Fruit fly (Drosophila melanogaster) whole organism, embryonic: ENCODE results near the gene CG34253.

Experiments
- Abd-B ChIP-seq: fragments of 200-800 bp; sonication (Bioruptor generic); optimal IDR thresholded peaks from 2 replicates; lab custom pipeline; 2018; ENCODE audit warnings: missing biosample characterization, mild to moderate bottlenecking, missing genetic modification characterization, moderate library complexity
- Asciz ChIP-seq: fragments of 200-800 bp; sonication (Bioruptor generic); optimal IDR thresholded peaks from 2 replicates; lab custom pipeline; 2017; ENCODE audit warnings: missing biosample characterization, mild to moderate bottlenecking, missing genetic modification characterization, missing genetic modification reagents
- B-H1 ChIP-seq: fragments of 200-800 bp; sonication (Bioruptor generic); IDR thresholded peaks from 3 replicates; pipeline ENCODE4 v1.3.6; 2022; ENCODE audit warnings: missing biosample characterization, missing genetic modification characterization
- CG10543 ChIP-seq: fragments of 200-800 bp; sonication (Bioruptor generic); optimal IDR thresholded peaks from 3 replicates; lab custom pipeline; 2017; ENCODE audit warnings: missing biosample characterization, mild to moderate bottlenecking, missing genetic modification characterization, moderate library complexity
- CG11696 ChIP-seq: fragments of 200-800 bp; sonication (Bioruptor generic); IDR thresholded peaks from 2 replicates; pipeline ENCODE4 v1.3.6; 2022; ENCODE audit warnings: missing biosample characterization, missing genetic modification characterization
- CG12659 ChIP-seq: fragments of 200-800 bp; sonication (Bioruptor generic); optimal IDR thresholded peaks from 3 replicates; lab custom pipeline; 2017; ENCODE audit warnings: mild to moderate bottlenecking, missing biosample characterization, missing genetic modification reagents, missing genetic modification characterization
- CG12744 ChIP-seq: fragments of 200-800 bp; sonication (Bioruptor generic); optimal IDR thresholded peaks from 2 replicates; lab custom pipeline; 2016; ENCODE audit warnings: missing biosample characterization, missing genetic modification characterization
- CG13287 ChIP-seq: fragments of 200-800 bp; sonication (Bioruptor generic); IDR thresholded peaks from 2 replicates; pipeline ENCODE4 v1.3.6; 2022; ENCODE audit warnings: missing biosample characterization, missing genetic modification characterization; ENCODE audit not compliant: partially characterized antibody
- CG14860 ChIP-seq: fragments of 200-800 bp; sonication (Bioruptor generic); IDR thresholded peaks from 3 replicates; pipeline ENCODE4 v1.3.6; 2022; ENCODE audit warnings: missing biosample characterization, missing genetic modification characterization; ENCODE audit not compliant: partially characterized antibody
- CG1529 ChIP-seq: fragments of 200-800 bp; sonication (Bioruptor generic); optimal IDR thresholded peaks from 3 replicates; lab custom pipeline; 2018; ENCODE audit warnings: missing biosample characterization, missing genetic modification characterization
- CG17328 ChIP-seq: fragments of 200-800 bp; sonication (Bioruptor generic); IDR thresholded peaks from 2 replicates; pipeline ENCODE4 v1.3.6; 2022; ENCODE audit warnings: missing biosample characterization, missing genetic modification characterization
- CG2678 ChIP-seq: fragments of 200-800 bp; sonication (Bioruptor generic); optimal IDR thresholded peaks from 3 replicates; lab custom pipeline; 2019; ENCODE audit warnings: missing biosample characterization, mild to moderate bottlenecking, missing genetic modification characterization, moderate library complexity
- CG2712 ChIP-seq: fragments of 200-800 bp; optimal IDR thresholded peaks from 3 replicates; lab custom pipeline; 2019; ENCODE audit warnings: missing biosample characterization, mild to moderate bottlenecking, missing genetic modification characterization, moderate library complexity
- CG5245 ChIP-seq: fragments of 200-800 bp; sonication (Bioruptor generic); optimal IDR thresholded peaks from 3 replicates; lab custom pipeline; 2016; ENCODE audit warnings: missing biosample characterization, missing genetic modification characterization
- CG6254 ChIP-seq: fragments of 200-800 bp; sonication (Bioruptor generic); optimal IDR thresholded peaks from 3 replicates; lab custom pipeline; 2017; ENCODE audit warnings: mild to moderate bottlenecking, missing biosample characterization, missing genetic modification reagents, missing genetic modification characterization
- CG6689 ChIP-seq: fragments of 200-800 bp; sonication (Bioruptor generic); IDR thresholded peaks from 2 replicates; pipeline ENCODE4 v1.3.6; 2022; ENCODE audit warnings: missing biosample characterization, missing genetic modification characterization
- CG6791 ChIP-seq: fragments of 200-800 bp; sonication (Bioruptor generic); IDR thresholded peaks from 3 replicates; pipeline ENCODE4 v1.3.6; 2022; ENCODE audit warnings: missing biosample characterization, missing genetic modification characterization; ENCODE audit not compliant: partially characterized antibody
- CG7357 ChIP-seq: fragments of 200-800 bp; sonication (Bioruptor generic); IDR thresholded peaks from 3 replicates; pipeline ENCODE4 v1.3.6; 2022; ENCODE audit warnings: missing biosample characterization, missing genetic modification characterization
- CG7839 ChIP-seq: fragments of 200-800 bp; sonication (Bioruptor generic); optimal IDR thresholded peaks from 3 replicates; lab custom pipeline; 2018; ENCODE audit warnings: missing biosample characterization, mild to moderate bottlenecking, missing genetic modification characterization, moderate library complexity
- CG8478 ChIP-seq: fragments of >200 bp; optimal IDR thresholded peaks from 2 replicates; lab custom pipeline; 2018
- CG9437 ChIP-seq: fragments of 200-800 bp; sonication (Bioruptor generic); optimal IDR thresholded peaks from 2 replicates; lab custom pipeline; 2018; ENCODE audit warnings: missing biosample characterization, mild to moderate bottlenecking, missing genetic modification characterization
- Dbx ChIP-seq: fragments of 200-800 bp; sonication (Bioruptor generic); IDR thresholded peaks from 3 replicates; pipeline ENCODE4 v1.3.6; 2022; ENCODE audit warnings: missing biosample characterization, missing genetic modification characterization
- Dip3 ChIP-seq: fragments of 200-800 bp; sonication (Bioruptor generic); optimal IDR thresholded peaks from 3 replicates; lab custom pipeline; 2016; ENCODE audit warnings: missing biosample characterization, missing genetic modification characterization
- ERR ChIP-seq: fragments of 200-800 bp; sonication (Bioruptor generic); optimal IDR thresholded peaks from 2 replicates; lab custom pipeline; 2016; ENCODE audit warnings: missing biosample characterization, missing genetic modification characterization
- Ets65A ChIP-seq: fragments of 200-800 bp; sonication (Bioruptor generic); peaks from one replicate; lab custom pipeline; 2016; ENCODE audit warnings: missing biosample characterization, missing genetic modification characterization
- H15 ChIP-seq: fragments of 200-800 bp; sonication (Bioruptor generic); IDR thresholded peaks from 3 replicates; pipeline ENCODE4 v1.3.6; 2022; ENCODE audit warnings: missing biosample characterization, missing genetic modification characterization
- HLHmδ ChIP-seq: fragments of 200-800 bp; sonication (Bioruptor generic); optimal IDR thresholded peaks from 2 replicates; lab custom pipeline; 2018; ENCODE audit warnings: missing biosample characterization, mild to moderate bottlenecking, missing genetic modification characterization, moderate library complexity
- Jarid2 ChIP-seq: fragments of 200-800 bp; sonication (Bioruptor generic); optimal IDR thresholded peaks from 3 replicates; lab custom pipeline; 2017; ENCODE audit warnings: mild to moderate bottlenecking, missing biosample characterization, missing genetic modification reagents, missing genetic modification characterization
- Med ChIP-seq: fragments of 200-800 bp; sonication (Bioruptor generic); peaks from one replicate; lab custom pipeline; 2016; ENCODE audit warnings: missing biosample characterization, missing genetic modification characterization, mild to moderate bottlenecking, inconsistent platforms, moderate library complexity
- NfI ChIP-seq: fragments of 200-800 bp; sonication (Bioruptor generic); optimal IDR thresholded peaks from 3 replicates; lab custom pipeline; 2018; ENCODE audit warnings: missing biosample characterization, mild to moderate bottlenecking, missing genetic modification characterization, moderate library complexity
- PHDP ChIP-seq: fragments of 200-800 bp; sonication (Bioruptor generic); optimal IDR thresholded peaks from 3 replicates; lab custom pipeline; 2018; ENCODE audit warnings: missing biosample characterization, mild to moderate bottlenecking, missing genetic modification characterization, moderate library complexity
- Xbp1 ChIP-seq: fragments of 200-800 bp; sonication (Bioruptor generic); optimal IDR thresholded peaks from 3 replicates; lab custom pipeline; 2016; ENCODE audit warnings: missing biosample characterization, mild to moderate bottlenecking, missing genetic modification characterization
- ara ChIP-seq: fragments of 200-800 bp; sonication (Bioruptor generic); IDR thresholded peaks from 2 replicates; pipeline ENCODE4 v1.3.6; 2022; ENCODE audit warnings: missing biosample characterization, missing genetic modification characterization
- bab2 ChIP-seq: fragments of 200-800 bp; sonication (Bioruptor generic); optimal IDR thresholded peaks from 2 replicates; lab custom pipeline; 2016; ENCODE audit warnings: missing biosample characterization, missing genetic modification characterization
- bsh ChIP-seq, 2 experiments: fragments of 200-800 bp; sonication (Bioruptor generic); optimal IDR thresholded peaks; 2 replicates each; lab custom pipeline; 2017 to 2018; ENCODE audit warnings: mild to moderate bottlenecking in 2 of 2, missing biosample characterization in 2 of 2, missing genetic modification characterization in 2 of 2, moderate library complexity in 1 of 2
- ci ChIP-seq: fragments of 200-800 bp; sonication (Bioruptor generic); IDR thresholded peaks from 3 replicates; pipeline ENCODE4 v1.3.6; 2022; ENCODE audit warnings: missing biosample characterization, missing genetic modification characterization
- h ChIP-seq: fragments of >200 bp; optimal IDR thresholded peaks from 2 replicates; lab custom pipeline; 2017
- ind ChIP-seq: fragments of 200-800 bp; sonication (Bioruptor generic); optimal IDR thresholded peaks from 3 replicates; lab custom pipeline; 2016; ENCODE audit warnings: missing biosample characterization, missing genetic modification characterization
- kay ChIP-seq: fragments of 200-800 bp; sonication (Bioruptor generic); optimal IDR thresholded peaks from 2 replicates; lab custom pipeline; 2016; ENCODE audit warnings: missing biosample characterization, missing genetic modification characterization
- lola ChIP-seq, 3 experiments: fragments of >200 bp in 2 of 3; fragments of 200-800 bp in 1 of 3; sonication (Bioruptor generic) in 1 of 3; optimal IDR thresholded peaks; 2 replicates each; lab custom pipeline; 2017 to 2019; ENCODE audit warnings: missing biosample characterization in 3 of 3, missing genetic modification characterization in 3 of 3, mild to moderate bottlenecking in 1 of 3, moderate library complexity in 1 of 3
- mam ChIP-seq: fragments of 200-800 bp; sonication (Bioruptor generic); optimal IDR thresholded peaks from 3 replicates; lab custom pipeline; 2016; ENCODE audit warnings: missing biosample characterization, missing genetic modification characterization
- row ChIP-seq: fragments of 200-800 bp; sonication (Bioruptor generic); IDR thresholded peaks from 3 replicates; pipeline ENCODE4 v1.3.6; 2022; ENCODE audit warnings: missing biosample characterization, missing genetic modification characterization
- seq ChIP-seq: fragments of 200-800 bp; sonication (Bioruptor generic); IDR thresholded peaks from 2 replicates; pipeline ENCODE4 v1.3.6; 2022; ENCODE audit warnings: missing biosample characterization, missing genetic modification characterization
- sna ChIP-seq: fragments of 200-800 bp; sonication (Bioruptor generic); IDR thresholded peaks from 2 replicates; pipeline ENCODE4 v1.3.6; 2022; ENCODE audit warnings: missing biosample characterization, missing genetic modification characterization; ENCODE audit not compliant: partially characterized antibody
- wdn ChIP-seq: fragments of 200-800 bp; sonication (Bioruptor generic); IDR thresholded peaks from 2 replicates; pipeline ENCODE4 v1.3.6; 2022; ENCODE audit warnings: missing biosample characterization, missing genetic modification characterization
- wek ChIP-seq: fragments of 200-800 bp; sonication (Bioruptor generic); optimal IDR thresholded peaks from 3 replicates; lab custom pipeline; 2018; ENCODE audit warnings: missing biosample characterization, mild to moderate bottlenecking, missing genetic modification characterization, moderate library complexity
- yki ChIP-seq: fragments of >200 bp; optimal IDR thresholded peaks from 3 replicates; lab custom pipeline; 2018
- zen2 ChIP-seq: fragments of 200-800 bp; sonication (Bioruptor generic); IDR thresholded peaks from 3 replicates; pipeline ENCODE4 v1.3.6; 2022; ENCODE audit warnings: missing biosample characterization, missing genetic modification characterization; ENCODE audit not compliant: partially characterized antibody
- zf30C ChIP-seq: fragments of 200-800 bp; sonication (Bioruptor generic); optimal IDR thresholded peaks from 3 replicates; lab custom pipeline; 2018; ENCODE audit warnings: missing biosample characterization, mild to moderate bottlenecking, missing genetic modification characterization
- zfh1 ChIP-seq: fragments of 200-800 bp; sonication (Bioruptor generic); IDR thresholded peaks from 3 replicates; pipeline ENCODE4 v1.3.6; 2022; ENCODE audit warnings: missing biosample characterization, missing genetic modification characterization

Gene CG34253

DNA sequence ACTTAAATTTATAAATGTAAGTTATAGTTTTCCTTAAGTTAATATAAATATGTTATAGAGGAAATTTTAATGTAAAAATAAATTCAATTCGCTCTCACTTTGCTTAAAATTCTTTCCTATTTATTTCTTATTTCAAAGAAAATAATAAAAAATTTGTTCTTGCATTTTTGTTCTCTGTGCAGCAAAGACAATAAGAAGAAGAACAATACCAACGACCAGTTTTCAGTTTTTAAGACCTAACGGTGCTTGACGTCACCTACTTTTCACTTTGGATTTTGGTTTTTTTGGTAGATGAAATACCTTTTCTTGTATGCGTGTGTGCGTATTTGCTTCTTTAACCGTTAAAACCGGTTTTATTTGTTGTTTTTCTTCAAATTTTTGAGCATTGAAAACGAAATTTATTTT lies 15.0 kb upstream of the CG34253 start (continued):
- no peak for TF ChIP-seq Jarid2 (GFP tag; lab: Kevin White, UChicago)
- TF ChIP-seq ind (GFP tag; lab: Kevin White, UChicago), result no peak
- no peak for TF ChIP-seq zen2
- TF ChIP-seq CG7357 (GFP tag; lab: Robert Waterston, UW), result no peak
- peak; percentile 74 for TF ChIP-seq zf30C (GFP tag; lab: Kevin White, UChicago)
- TF ChIP-seq CG7839 (tag; lab: Kevin White, UChicago), result peak; percentile 61
- TF ChIP-seq Dbx (GFP tag; lab: Robert Waterston, UW), result no peak
- peak; percentile 27 for TF ChIP-seq CG9437 (GFP tag; lab: Kevin White, UChicago)
- TF ChIP-seq CG8478 (lab: Kevin White, UChicago), result no peak
- TF ChIP-seq CG12744, result no peak
- no peak for TF ChIP-seq yki (lab: Kevin White, UChicago)
- TF ChIP-seq B-H1 (GFP tag; lab: Robert Waterston, UW), result no peak
- TF ChIP-seq Asciz (GFP tag; lab: Kevin White, UChicago), result peak; percentile 24
- TF ChIP-seq lola (GFP tag; optimal IDR thresholded peaks at IDR 0.05; lab: Kevin White, UChicago), result peak in 1 of 3 experiments; percentile 73
- TF ChIP-seq Xbp1 (GFP tag; lab: Kevin White, UChicago), result no peak
- TF ChIP-seq seq, result no peak

DNA sequence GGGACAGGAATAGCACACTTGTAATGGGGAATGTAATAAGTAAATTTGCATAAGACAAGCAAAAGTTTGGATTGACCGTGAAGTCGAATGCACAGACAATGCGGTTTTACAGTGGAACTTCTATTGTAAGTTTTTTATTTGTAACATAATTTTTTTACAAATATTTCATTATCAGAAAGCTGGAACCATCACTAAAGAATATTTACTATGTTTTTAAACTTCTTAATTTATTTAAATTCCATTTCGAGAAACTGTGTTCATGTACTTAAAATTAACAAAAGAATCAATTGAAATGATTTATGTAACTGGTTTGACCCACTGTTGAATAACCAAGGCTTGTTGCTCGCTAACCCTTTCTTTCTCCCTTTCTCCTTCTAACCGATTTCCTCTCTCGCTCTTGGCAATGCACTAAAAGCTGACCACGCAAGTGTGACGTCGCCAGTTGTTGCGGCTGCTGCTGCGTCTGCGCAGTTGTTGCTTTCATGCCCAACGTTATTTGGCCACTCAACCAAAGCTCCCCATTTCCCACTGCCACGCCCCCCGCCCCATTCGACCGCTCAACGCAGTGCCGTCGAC lies 14.4 kb upstream of the CG34253 start:
- TF ChIP-seq CG2678, result peak; percentile 22
- no peak for TF ChIP-seq mam
- TF ChIP-seq Ets65A (GFP tag; lab: Kevin White, UChicago), result no peak
- TF ChIP-seq CG1529, result no peak
- TF ChIP-seq CG6689, result peak; percentile 30; the same call in 1 of the 2 replicates
- TF ChIP-seq ara (GFP tag; lab: Robert Waterston, UW), result no peak
- peak in 1 of 2 experiments; percentile 49 for TF ChIP-seq bsh (GFP tag; optimal IDR thresholded peaks at IDR 0.05; lab: Kevin White, UChicago)
- 0 out of 3 replicates have a peak, but pooled peaks have one; percentile 40 for TF ChIP-seq ci (GFP tag; lab: Robert Waterston, UW)
- TF ChIP-seq CG10543 (GFP tag; lab: Kevin White, UChicago), result no peak
- no peak for TF ChIP-seq h
- TF ChIP-seq kay (GFP tag; lab: Kevin White, UChicago), result no peak
- TF ChIP-seq Abd-B (GFP tag; lab: Kevin White, UChicago), result no peak
- TF ChIP-seq zf30C (GFP tag; lab: Kevin White, UChicago), result no peak
- TF ChIP-seq PHDP (tag; lab: Kevin White, UChicago), result no peak
- peak; percentile 1 for TF ChIP-seq CG2712 (tag; lab: Kevin White, UChicago)
- TF ChIP-seq sna (GFP tag; lab: Robert Waterston, UW), result no peak
- TF ChIP-seq zfh1 (GFP tag; lab: Robert Waterston, UW), result 0 out of 3 replicates have a peak, but pooled peaks have one; percentile 5
- TF ChIP-seq NfI (GFP tag; lab: Kevin White, UChicago), result no peak
- TF ChIP-seq bab2, result no peak
- 0 out of 3 replicates have a peak, but pooled peaks have one; percentile 10 for TF ChIP-seq row (GFP tag; lab: Robert Waterston, UW)
- no peak for TF ChIP-seq ERR
- no peak for TF ChIP-seq H15 (GFP tag; lab: Robert Waterston, UW)
- no peak for TF ChIP-seq CG14860
- peak; percentile 4 for TF ChIP-seq Asciz (GFP tag; lab: Kevin White, UChicago)
- no peak for TF ChIP-seq CG13287
- TF ChIP-seq CG6254 (GFP tag; lab: Kevin White, UChicago), result no peak
- peak; percentile 9; the same call in 1 of the 2 replicates for TF ChIP-seq CG17328 (GFP tag; lab: Robert Waterston, UW)
- no peak for TF ChIP-seq CG12659
- TF ChIP-seq CG6791 (GFP tag; lab: Robert Waterston, UW), result no peak
- TF ChIP-seq wdn, result no peak
- 0 out of 2 replicates have a peak, but pooled peaks have one; percentile 12 for TF ChIP-seq CG11696 (GFP tag; lab: Robert Waterston, UW)
- TF ChIP-seq wek (GFP tag; lab: Kevin White, UChicago), result no peak
- TF ChIP-seq CG5245, result no peak
- peak; percentile 17 for TF ChIP-seq HLHmδ (GFP tag; lab: Kevin White, UChicago)
- TF ChIP-seq Med (GFP tag; lab: Kevin White, UChicago), result peak; percentile 41
- no peak for TF ChIP-seq Dip3
